Fruit fly (Drosophila melanogaster) whole organism: ENCODE data around the gene mys.

Source experiments
- CG8478 ChIP-seq: fragments of >200 bp; optimal IDR thresholded peaks from 2 replicates; lab custom pipeline; 2018; ENCODE audit warnings: inconsistent platforms
- Dll ChIP-seq: fragments of >200 bp; optimal IDR thresholded peaks from 2 replicates; lab custom pipeline; 2017
- EcR ChIP-seq, 2 experiments: fragments of >200 bp; optimal IDR thresholded peaks; 2 replicates each; lab custom pipeline; 2017; ENCODE audit warnings: missing biosample characterization in 2 of 2, missing genetic modification characterization in 2 of 2, missing genetic modification reagents in 2 of 2
- pan ChIP-seq: fragments of >200 bp; optimal IDR thresholded peaks from 2 replicates; lab custom pipeline; 2017
- psq ChIP-seq: fragments of >200 bp; optimal IDR thresholded peaks from 2 replicates; lab custom pipeline; 2017
- usp ChIP-seq: fragments of >200 bp; optimal IDR thresholded peaks from 2 replicates; lab custom pipeline; 2017; ENCODE audit warnings: missing biosample characterization, missing genetic modification characterization, mixed read lengths

mys gene

dm6 chrX:8114476-8115342, 53.3 kb downstream of the mys start:
- TF ChIP-seq usp (no peak), Dll (lab: Kevin White, UChicago) (no peak), psq (lab: Kevin White, UChicago) (no peak), pan (no peak), CG8478 (lab: Kevin White, UChicago) (no peak), EcR (GFP tag; optimal IDR thresholded peaks at IDR 0.05; lab: Kevin White, UChicago) (no peak)

DNA sequence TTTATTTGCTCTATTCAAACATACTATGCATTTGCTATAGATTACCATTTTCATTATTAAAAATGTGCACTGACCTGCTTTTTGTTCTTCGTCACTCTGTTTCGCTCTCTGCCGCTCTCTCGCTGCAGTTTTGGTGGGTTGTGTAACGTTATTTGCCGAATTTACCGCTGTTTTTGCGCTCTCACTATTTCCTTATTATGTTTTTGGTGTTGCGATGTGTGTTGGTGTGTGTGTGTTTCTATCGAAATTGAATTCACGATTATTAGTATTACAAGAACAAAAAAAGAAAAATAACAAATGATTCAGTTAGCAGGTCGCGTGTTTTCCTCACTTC, 53.9 kb downstream of the mys start:
- TF ChIP-seq psq (lab: Kevin White, UChicago): no peak
- TF ChIP-seq EcR (GFP tag; optimal IDR thresholded peaks at IDR 0.05; lab: Kevin White, UChicago): no peak
- no peak for TF ChIP-seq CG8478 (lab: Kevin White, UChicago)

DNA sequence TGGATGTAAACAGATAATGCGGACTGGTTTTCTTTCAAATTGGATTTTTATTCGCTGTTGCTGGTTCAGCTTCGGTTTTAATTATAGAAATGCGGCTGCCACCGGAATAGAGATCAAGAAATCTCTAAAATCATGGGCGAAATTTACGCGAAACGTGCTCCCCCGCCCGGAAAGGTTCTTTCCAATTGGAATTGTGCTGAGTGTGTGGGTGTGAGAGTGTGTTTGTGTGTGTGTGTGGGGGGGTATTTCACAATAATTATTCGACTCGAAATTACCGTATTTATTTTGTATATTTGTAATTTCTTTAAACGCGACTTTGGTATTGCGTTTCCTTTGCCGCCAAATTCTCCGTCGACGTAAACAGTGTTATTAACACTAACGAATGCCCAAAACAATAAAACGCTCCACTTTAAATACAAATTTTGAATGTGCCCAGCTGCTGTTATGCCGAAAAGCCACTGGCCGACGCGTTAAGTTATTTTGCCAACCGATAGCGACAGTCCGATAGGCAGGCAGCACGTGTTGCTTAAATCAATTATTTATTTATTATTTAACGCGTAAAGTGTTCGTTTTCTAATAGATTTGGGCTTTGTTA, 54.4 kb downstream of the mys start, which contains the start of gene Gclc:
Gene Gclc (minus strand): TSS at position 431 of the 595 bp plus-strand sequence.
- TF ChIP-seq EcR (GFP tag; optimal IDR thresholded peaks at IDR 0.05; lab: Kevin White, UChicago) (no peak), Dll (lab: Kevin White, UChicago) (no peak), usp (no peak), psq (lab: Kevin White, UChicago) (no peak), CG8478 (lab: Kevin White, UChicago) (no peak), pan (no peak)

DNA sequence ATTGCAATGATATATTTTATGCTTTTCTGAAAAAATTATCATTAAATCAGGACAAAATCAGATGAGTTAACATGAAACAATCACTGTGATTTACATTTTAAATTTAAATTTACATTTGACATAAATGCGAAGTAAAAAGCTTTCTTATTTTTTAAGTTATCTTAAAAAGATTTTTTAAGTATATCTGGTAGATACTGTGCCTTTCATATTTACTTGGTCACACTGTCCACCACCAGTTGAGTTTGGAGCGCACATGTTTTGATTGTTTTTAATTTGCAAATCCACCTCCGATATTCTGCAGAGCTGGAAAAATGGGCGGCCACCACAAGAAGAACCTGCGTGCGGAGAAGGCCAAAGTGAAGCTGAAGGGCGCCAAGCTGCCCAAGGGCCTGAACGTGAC, 55.4 kb downstream of the mys start, which contains the start of gene CG1575:
Gene CG1575 (plus strand): TSS at position 200 of the 400 bp plus-strand sequence.
- no peak for TF ChIP-seq Dll (lab: Kevin White, UChicago)
- no peak for TF ChIP-seq CG8478 (lab: Kevin White, UChicago)
- TF ChIP-seq EcR (GFP tag; optimal IDR thresholded peaks at IDR 0.05; lab: Kevin White, UChicago): no peak
- no peak for TF ChIP-seq usp
- no peak for TF ChIP-seq psq (lab: Kevin White, UChicago)
- no peak for TF ChIP-seq pan
